Fruit fly (Drosophila melanogaster): Measurements from ENCODE around the gene CG3108.

- TF ChIP-seq CG8478 (optimal IDR thresholded peaks at IDR 0.05): no peak
- TF ChIP-seq CTCF (optimal IDR thresholded peaks at IDR 0.05): no peak
Observed at dm6 chrX:5766732-5767131, 14.7 kb downstream of the CG3108 start.
